Worm (Caenorhabditis elegans) whole organism, midembryonic: ENCODE results near the gene ZK355.3.

Source experiments
- flt-1 ChIP-seq: fragments of 200-800 bp; sonication (Bioruptor generic); IDR thresholded peaks from 2 replicates; pipeline ENCODE4 v1.3.6; 2022; ENCODE audit warnings: missing genetic modification characterization, missing compliant biosample characterization
- klf-2 ChIP-seq: fragments of 200-800 bp; sonication (Bioruptor generic); conservative IDR thresholded peaks from 2 replicates; pipeline ENCODE4 v1.3.6; 2022; ENCODE audit warnings: missing genetic modification reagents, missing genetic modification characterization, missing compliant biosample characterization
- ztf-23 ChIP-seq: fragments of 200-800 bp; sonication (Bioruptor generic); IDR thresholded peaks from 2 replicates; pipeline ENCODE4 v1.3.6; 2022; ENCODE audit warnings: missing genetic modification reagents, missing genetic modification characterization, missing compliant biosample characterization

- no peak for TF ChIP-seq klf-2 (GFP tag; lab: Robert Waterston, UW)
- TF ChIP-seq flt-1 (GFP tag; lab: Robert Waterston, UW), result no peak
- TF ChIP-seq ztf-23 (GFP tag; lab: Robert Waterston, UW), result no peak
Measured at ce11 chrII:2920234-2920633, 7.2 kb downstream of the ZK355.3 start.
